Fruit fly (Drosophila melanogaster) S2 (cell line): ENCODE data around the gene Nup160.

Source experiments
- CG8478 ChIP-seq: fragments of >200 bp; optimal IDR thresholded peaks from 2 replicates; lab custom pipeline; 2018
- CTCF ChIP-seq, 2 experiments: fragments of >200 bp; optimal IDR thresholded peaks; 2 replicates each; lab custom pipeline; 2018

DNA sequence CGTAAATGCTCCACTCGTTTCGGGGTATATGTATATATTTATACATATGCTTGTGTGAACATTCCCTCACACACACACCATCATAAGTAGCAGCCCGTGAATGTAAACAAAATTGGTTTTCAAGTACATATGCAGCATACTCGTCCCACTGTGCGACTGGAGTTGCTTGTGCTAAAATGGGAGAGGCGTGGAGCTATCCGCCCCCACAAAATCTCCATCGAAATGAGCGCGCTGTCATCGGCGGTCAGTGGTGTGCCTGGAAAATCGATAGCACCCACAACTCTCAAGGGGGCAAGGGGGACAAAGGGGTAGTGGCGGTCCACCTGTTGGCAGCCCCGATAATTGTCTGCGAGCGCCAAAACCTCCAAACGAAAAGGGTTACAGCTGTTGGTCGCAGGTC is 44.4 kb downstream of the Nup160 start:
- TF ChIP-seq CTCF (optimal IDR thresholded peaks at IDR 0.05; lab: Kevin White, UChicago) (no peak), CG8478 (lab: Kevin White, UChicago) (no peak)
